Fruit fly (Drosophila melanogaster): ENCODE results near the gene Yod1.

The Yod1 gene

DNA sequence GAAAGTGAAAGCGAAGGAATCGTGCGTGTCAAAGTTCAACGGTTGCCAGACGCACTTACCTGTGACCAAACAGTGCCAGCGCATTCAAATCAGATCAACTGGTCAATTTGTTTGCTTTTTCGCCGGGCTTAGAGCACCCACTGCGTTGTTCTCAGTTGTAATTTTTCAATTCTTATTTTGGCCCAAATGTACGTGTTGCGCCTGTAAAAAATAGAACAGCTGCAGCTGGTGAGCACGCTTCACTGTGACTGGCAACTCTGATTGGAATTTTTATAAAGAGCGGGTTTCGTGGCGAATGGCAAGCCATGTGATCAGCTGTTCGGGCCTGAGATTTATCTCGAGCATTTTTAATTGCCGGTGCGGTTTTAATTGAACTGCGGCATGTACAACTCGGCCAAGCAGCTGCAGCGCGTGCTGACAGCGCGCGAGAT, 12.2 kb downstream of the Yod1 start, which contains the start of the genes Fitm and AlaRS-m:
Gene Fitm (minus strand): TSS at position 250 of the 431 bp plus-strand sequence.
Gene AlaRS-m (plus strand): TSS at position 285 of the 431 bp plus-strand sequence.
- TF ChIP-seq Sin3A (optimal IDR thresholded peaks at IDR 0.05): no peak
- no peak for TF ChIP-seq ttk (optimal IDR thresholded peaks at IDR 0.05)
- no peak for TF ChIP-seq Myc (optimal IDR thresholded peaks at IDR 0.05)
- TF ChIP-seq h (optimal IDR thresholded peaks at IDR 0.05): no peak
- TF ChIP-seq psq (optimal IDR thresholded peaks at IDR 0.05): no peak
- no peak for TF ChIP-seq insv (optimal IDR thresholded peaks at IDR 0.05)

DNA sequence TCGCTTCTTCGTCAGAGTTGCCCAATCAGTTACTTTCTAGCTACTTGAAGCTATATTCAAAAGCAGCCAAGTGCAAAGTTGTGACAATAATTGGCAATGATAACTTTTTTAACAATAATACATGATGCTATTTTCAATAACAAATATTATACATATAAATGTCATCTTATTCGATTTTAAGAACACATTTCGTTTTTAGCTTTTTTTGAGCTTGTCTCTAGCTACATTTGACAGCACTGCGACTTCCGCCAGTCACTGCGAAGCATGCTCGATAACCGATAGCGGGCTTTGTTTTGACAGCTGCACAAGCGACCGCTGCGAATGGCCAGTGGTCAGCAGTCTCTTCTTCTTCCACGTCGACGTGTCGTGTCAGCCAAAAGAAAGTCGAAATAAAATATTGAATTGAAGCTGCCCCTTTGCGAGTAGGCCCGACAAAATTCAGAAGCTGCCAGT, 18.7 kb downstream of the Yod1 start, which contains the start of the genes Gen and Srp54k:
Gene Gen (minus strand): TSS at position 23 of the 453 bp plus-strand sequence.
Gene Srp54k (plus strand): TSS at position 325 of the 453 bp plus-strand sequence.
- TF ChIP-seq insv (optimal IDR thresholded peaks at IDR 0.05) (no peak), ttk (optimal IDR thresholded peaks at IDR 0.05) (no peak), Myc (optimal IDR thresholded peaks at IDR 0.05) (no peak), psq (optimal IDR thresholded peaks at IDR 0.05) (no peak), h (optimal IDR thresholded peaks at IDR 0.05) (no peak), Sin3A (optimal IDR thresholded peaks at IDR 0.05) (no peak)

dm6 chr3L:5154917-5155613, 21.4 kb downstream of the Yod1 start:
- TF ChIP-seq Myc (optimal IDR thresholded peaks at IDR 0.05) (no peak), Sin3A (optimal IDR thresholded peaks at IDR 0.05) (no peak), psq (optimal IDR thresholded peaks at IDR 0.05) (no peak), insv (optimal IDR thresholded peaks at IDR 0.05) (no peak), ttk (optimal IDR thresholded peaks at IDR 0.05) (no peak), h (optimal IDR thresholded peaks at IDR 0.05) (no peak)

DNA sequence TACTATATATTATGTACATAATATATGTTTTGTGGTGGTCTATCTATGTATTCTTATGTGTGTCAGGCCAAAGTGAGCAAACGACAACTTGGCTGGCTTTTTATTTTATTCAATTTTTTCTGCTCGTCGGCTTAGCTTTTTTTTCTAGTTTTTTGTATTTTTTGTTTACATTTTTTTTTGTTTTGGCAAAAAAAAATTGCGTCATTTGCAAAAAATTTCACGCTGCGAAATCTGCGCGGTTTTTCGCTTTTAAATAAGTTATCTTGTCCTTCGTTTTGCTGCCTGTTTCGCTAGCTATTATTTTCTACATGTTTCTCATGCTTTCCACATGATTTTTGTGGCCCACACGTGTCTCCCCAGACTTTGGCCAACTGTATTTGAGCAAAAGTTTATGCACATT, 38.8 kb downstream of the Yod1 start:
- TF ChIP-seq psq (optimal IDR thresholded peaks at IDR 0.05) (no peak), h (optimal IDR thresholded peaks at IDR 0.05) (no peak), ttk (optimal IDR thresholded peaks at IDR 0.05) (no peak), insv (optimal IDR thresholded peaks at IDR 0.05) (no peak), Sin3A (optimal IDR thresholded peaks at IDR 0.05) (no peak), Myc (optimal IDR thresholded peaks at IDR 0.05) (no peak)

dm6 chr3L:5176071-5176470, 42.4 kb downstream of the Yod1 start:
- TF ChIP-seq psq (optimal IDR thresholded peaks at IDR 0.05): no peak
- no peak for TF ChIP-seq Myc (optimal IDR thresholded peaks at IDR 0.05)
- TF ChIP-seq h (optimal IDR thresholded peaks at IDR 0.05): no peak
- no peak for TF ChIP-seq insv (optimal IDR thresholded peaks at IDR 0.05)
- TF ChIP-seq ttk (optimal IDR thresholded peaks at IDR 0.05): no peak
- TF ChIP-seq Sin3A (optimal IDR thresholded peaks at IDR 0.05): no peak

dm6 chr3L:5176789-5177188, 43.1 kb downstream of the Yod1 start:
- TF ChIP-seq Sin3A (optimal IDR thresholded peaks at IDR 0.05) (no peak), h (optimal IDR thresholded peaks at IDR 0.05) (no peak), insv (optimal IDR thresholded peaks at IDR 0.05) (no peak), ttk (optimal IDR thresholded peaks at IDR 0.05) (no peak), Myc (optimal IDR thresholded peaks at IDR 0.05) (no peak), psq (optimal IDR thresholded peaks at IDR 0.05) (no peak)

DNA sequence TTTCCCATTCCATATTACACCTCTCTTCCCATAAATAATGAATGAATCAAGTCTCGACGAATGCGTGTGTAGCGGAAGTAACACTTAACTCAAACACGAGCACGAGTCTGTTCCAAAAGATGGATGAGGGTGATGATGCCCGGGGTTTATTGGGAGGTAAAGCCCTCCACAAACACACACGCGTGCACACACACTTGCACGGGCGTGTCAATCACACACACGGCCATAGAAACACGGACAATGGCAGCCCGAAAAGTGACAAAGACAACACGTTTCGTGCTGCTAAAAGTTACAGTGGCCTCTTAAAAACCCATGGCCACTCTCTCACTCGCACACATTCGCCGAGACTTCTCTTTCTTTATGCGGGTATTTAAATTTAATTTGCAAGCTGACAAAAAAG, 45.2 kb downstream of the Yod1 start:
- TF ChIP-seq h (optimal IDR thresholded peaks at IDR 0.05) (no peak), Myc (optimal IDR thresholded peaks at IDR 0.05) (no peak), Sin3A (optimal IDR thresholded peaks at IDR 0.05) (no peak), ttk (optimal IDR thresholded peaks at IDR 0.05) (no peak), psq (optimal IDR thresholded peaks at IDR 0.05) (no peak), insv (optimal IDR thresholded peaks at IDR 0.05) (no peak)

DNA sequence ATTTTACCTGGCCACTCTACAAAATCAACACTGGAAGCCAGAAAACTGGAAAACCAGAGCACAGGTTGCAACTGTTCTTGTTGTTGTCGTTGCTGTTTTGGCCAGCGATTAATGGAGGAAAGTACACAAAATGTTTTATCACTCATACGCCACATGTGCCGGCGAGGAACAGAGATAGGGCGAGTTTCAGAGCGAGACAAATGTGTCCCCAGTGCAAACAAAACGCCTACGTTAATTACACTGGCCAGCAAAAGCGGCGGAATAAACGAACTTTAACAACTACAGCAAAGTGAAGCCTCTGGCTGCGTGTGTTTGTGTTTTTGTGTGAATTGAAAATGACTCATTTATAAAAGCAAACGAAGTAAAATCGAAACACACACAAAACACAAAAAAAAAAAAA, 46.5 kb downstream of the Yod1 start:
- no peak for TF ChIP-seq Myc (optimal IDR thresholded peaks at IDR 0.05)
- no peak for TF ChIP-seq h (optimal IDR thresholded peaks at IDR 0.05)
- no peak for TF ChIP-seq insv (optimal IDR thresholded peaks at IDR 0.05)
- no peak for TF ChIP-seq Sin3A (optimal IDR thresholded peaks at IDR 0.05)
- TF ChIP-seq ttk (optimal IDR thresholded peaks at IDR 0.05): no peak
- TF ChIP-seq psq (optimal IDR thresholded peaks at IDR 0.05): no peak

DNA sequence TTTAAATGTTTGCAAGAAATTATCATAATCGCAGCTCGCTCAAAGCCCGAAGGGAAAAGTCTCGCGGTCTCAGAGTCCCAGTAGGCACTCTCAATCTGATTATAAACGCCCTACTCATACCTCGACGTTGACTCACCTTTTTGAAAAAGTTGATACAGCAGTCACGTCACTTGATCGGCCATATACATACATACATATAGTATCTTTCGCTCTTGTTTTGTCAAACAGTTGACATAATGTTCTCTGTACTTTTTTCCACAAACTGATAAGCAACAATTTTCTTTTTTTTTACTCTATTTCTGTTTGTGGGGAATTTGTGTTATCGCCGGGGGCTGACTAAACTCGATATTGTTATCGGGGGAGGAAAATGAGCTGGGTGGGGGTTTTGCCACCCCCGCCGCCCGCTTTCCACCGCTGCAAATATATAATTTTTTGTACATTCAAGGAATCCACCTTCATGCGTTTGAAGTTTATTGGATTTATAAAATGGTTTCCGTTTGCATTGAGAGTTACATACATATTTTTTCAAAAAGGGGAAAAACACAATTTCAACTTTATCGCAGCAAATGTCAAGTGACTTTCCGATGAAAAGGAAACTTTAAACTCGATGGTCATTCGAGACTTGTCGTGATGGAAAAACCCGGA, 47.4 kb downstream of the Yod1 start:
- no peak for TF ChIP-seq Myc (optimal IDR thresholded peaks at IDR 0.05)
- TF ChIP-seq Sin3A (optimal IDR thresholded peaks at IDR 0.05): no peak
- no peak for TF ChIP-seq insv (optimal IDR thresholded peaks at IDR 0.05)
- TF ChIP-seq h (optimal IDR thresholded peaks at IDR 0.05): no peak
- TF ChIP-seq psq (optimal IDR thresholded peaks at IDR 0.05): no peak
- TF ChIP-seq ttk (optimal IDR thresholded peaks at IDR 0.05): no peak

DNA sequence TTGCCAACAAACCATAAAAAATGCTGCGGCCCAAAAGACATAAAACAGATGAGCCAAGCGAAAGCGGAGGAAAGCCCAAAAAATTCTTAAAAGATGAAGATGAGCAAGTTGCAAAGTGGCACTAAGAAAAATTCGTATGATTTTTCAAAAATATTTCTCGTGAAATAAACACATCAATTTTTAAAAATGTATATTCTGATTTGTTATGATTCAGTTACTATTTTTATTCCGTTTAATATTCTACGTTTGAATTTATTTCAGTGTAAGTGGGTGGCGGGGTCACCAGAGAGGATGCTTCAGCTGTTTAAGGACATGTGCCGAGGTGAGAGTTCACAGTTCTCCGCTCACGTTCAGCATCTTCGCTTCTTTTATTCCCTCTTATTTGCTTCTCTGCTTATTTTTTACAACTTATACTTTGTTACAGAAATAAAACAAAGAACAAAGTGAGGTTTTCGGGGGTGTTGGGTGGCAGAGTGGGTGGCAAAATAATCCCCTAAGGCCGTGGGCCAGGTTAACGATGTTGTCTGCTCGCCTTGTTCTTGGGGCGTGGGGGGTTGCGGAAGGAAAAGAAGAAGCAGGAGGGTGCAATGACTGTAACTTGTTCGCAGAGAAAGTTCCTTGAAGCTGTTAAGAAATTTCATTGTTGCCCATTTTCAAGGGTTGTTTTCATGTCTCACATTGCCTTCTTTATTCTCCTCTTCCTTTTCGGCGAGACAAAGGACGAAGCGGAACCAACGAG, 48.8 kb downstream of the Yod1 start:
- TF ChIP-seq insv (optimal IDR thresholded peaks at IDR 0.05) (no peak), Sin3A (optimal IDR thresholded peaks at IDR 0.05) (no peak), h (optimal IDR thresholded peaks at IDR 0.05) (no peak), Myc (optimal IDR thresholded peaks at IDR 0.05) (no peak), psq (optimal IDR thresholded peaks at IDR 0.05) (no peak), ttk (optimal IDR thresholded peaks at IDR 0.05) (no peak)

DNA sequence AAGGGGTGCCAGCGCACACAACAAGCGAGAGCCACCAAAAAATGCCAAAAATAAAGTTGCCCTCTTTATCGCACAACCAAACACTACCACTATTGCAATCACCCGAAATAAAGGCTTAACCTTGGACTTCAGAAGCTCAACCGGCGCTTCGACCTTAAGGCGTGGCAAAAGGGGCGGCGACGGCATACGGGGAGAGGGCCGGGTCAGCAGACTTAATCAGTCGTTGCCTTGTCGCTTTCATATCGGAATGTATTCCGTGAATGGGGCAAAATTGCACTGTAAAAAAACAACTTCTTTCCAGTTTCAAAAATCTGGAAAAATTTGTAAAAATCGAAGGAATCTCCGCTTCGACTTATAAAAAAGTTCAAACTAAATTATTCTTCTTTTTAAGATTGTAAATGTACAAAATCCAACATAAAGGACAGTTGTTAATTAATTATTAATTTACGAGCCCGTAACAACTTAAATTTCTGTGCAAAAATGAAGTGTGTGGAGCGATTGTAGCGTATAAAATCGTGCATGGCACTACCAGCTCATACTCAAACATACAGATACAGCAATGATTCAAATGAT, 49.4 kb downstream of the Yod1 start:
- TF ChIP-seq h (optimal IDR thresholded peaks at IDR 0.05) (no peak), insv (optimal IDR thresholded peaks at IDR 0.05) (no peak), Myc (optimal IDR thresholded peaks at IDR 0.05) (no peak), psq (optimal IDR thresholded peaks at IDR 0.05) (no peak), Sin3A (optimal IDR thresholded peaks at IDR 0.05) (no peak), ttk (optimal IDR thresholded peaks at IDR 0.05) (no peak)

Data from Kc167 (cell line).